Worm (Caenorhabditis elegans): Measurements from ENCODE around the gene srw-35.

DNA sequence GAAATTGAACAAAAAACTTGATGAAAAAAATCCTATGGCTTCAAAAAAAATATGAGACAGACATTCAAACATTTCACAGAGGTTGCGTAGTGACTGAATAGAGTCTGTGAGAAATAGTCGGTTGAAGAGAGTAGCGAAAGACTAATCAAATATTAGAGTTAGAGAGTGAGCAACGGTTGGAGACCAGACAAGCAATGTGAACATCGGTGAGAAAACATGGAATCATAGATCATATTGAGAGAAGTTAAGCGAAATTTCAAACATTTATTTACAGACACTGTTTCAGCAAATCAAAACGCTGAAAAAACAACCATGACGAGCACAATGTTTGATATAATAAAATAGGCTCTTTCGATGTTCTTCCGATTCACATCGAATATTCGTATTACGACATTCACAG lies 34.3 kb downstream of the srw-35 start:
- no peak for TF ChIP-seq nhr-77 (tag; optimal IDR thresholded peaks at IDR 0.05)
- TF ChIP-seq snpc-4 (tag; optimal IDR thresholded peaks at IDR 0.05) = no peak
- TF ChIP-seq alr-1 (tag; optimal IDR thresholded peaks at IDR 0.05) = no peak
- no peak for TF ChIP-seq blmp-1 (tag; optimal IDR thresholded peaks at IDR 0.05; ENCODE audit: insufficient read depth)
- no peak for TF ChIP-seq lin-13 (GFP tag; optimal IDR thresholded peaks at IDR 0.05)

All from whole organism, L2 larva.